Worm (Caenorhabditis elegans) whole organism, young adult: ENCODE data around the gene F35B12.10.

Source experiments
- B0019.2 ChIP-seq: fragments of 200-800 bp; sonication (Bioruptor generic); conservative IDR thresholded peaks from 2 replicates; pipeline ENCODE4 v1.3.6; 2022; ENCODE audit warnings: missing genetic modification reagents, missing genetic modification characterization, missing compliant biosample characterization
- F10E7.11 ChIP-seq: sonication (generic microtip); optimal IDR thresholded peaks from 2 replicates; lab custom pipeline; 2017; ENCODE audit warnings: mild to moderate bottlenecking, missing genetic modification characterization, moderate library complexity, missing compliant biosample characterization
- F22D6.2 ChIP-seq: sonication (generic microtip); optimal IDR thresholded peaks from 2 replicates; lab custom pipeline; 2016; ENCODE audit warnings: mild to moderate bottlenecking, missing genetic modification characterization, missing compliant biosample characterization
- F23B12.7 ChIP-seq: sonication (generic microtip); optimal IDR thresholded peaks from 2 replicates; lab custom pipeline; 2017; ENCODE audit warnings: missing genetic modification characterization, mild to moderate bottlenecking, missing compliant biosample characterization, antibody characterized with exemption, moderate library complexity; ENCODE audit not compliant: insufficient read depth
- F57A8.1 ChIP-seq: fragments of 200-800 bp; sonication (Bioruptor generic); optimal IDR thresholded peaks from 2 replicates; lab custom pipeline; 2018; ENCODE audit warnings: mild to moderate bottlenecking, missing genetic modification characterization, moderate library complexity, missing compliant biosample characterization
- K11D2.4 ChIP-seq: fragments of 200-800 bp; sonication (Bioruptor generic); IDR thresholded peaks from 2 replicates; pipeline ENCODE4 v1.3.6; 2022; ENCODE audit warnings: missing genetic modification reagents, missing genetic modification characterization, missing compliant biosample characterization
- Y53F4B.3 ChIP-seq: fragments of 200-800 bp; sonication (Bioruptor generic); IDR thresholded peaks from 2 replicates; pipeline ENCODE4 v1.3.6; 2022; ENCODE audit warnings: missing genetic modification reagents, missing genetic modification characterization, missing compliant biosample characterization
- Y53G8AR.9 ChIP-seq: fragments of 200-800 bp; sonication (Bioruptor generic); conservative IDR thresholded peaks from 2 replicates; pipeline ENCODE4 v1.3.6; 2022; ENCODE audit warnings: missing genetic modification reagents, missing genetic modification characterization, missing compliant biosample characterization
- Y67H2A.10 ChIP-seq: fragments of 200-800 bp; sonication (Bioruptor generic); conservative IDR thresholded peaks from 2 replicates; pipeline ENCODE4 v1.3.6; 2022; ENCODE audit warnings: missing genetic modification reagents, missing genetic modification characterization, missing compliant biosample characterization
- akir-1 ChIP-seq: fragments of 200-800 bp; sonication (Bioruptor generic); optimal IDR thresholded peaks from 2 replicates; lab custom pipeline; 2018; ENCODE audit warnings: mild to moderate bottlenecking, missing genetic modification characterization, moderate library complexity, missing compliant biosample characterization
- aptf-2 ChIP-seq: fragments of 200-800 bp; sonication (Bioruptor generic); conservative IDR thresholded peaks from 2 replicates; pipeline ENCODE4 v1.3.6; 2022; ENCODE audit warnings: missing genetic modification reagents, missing genetic modification characterization, missing compliant biosample characterization
- aptf-3 ChIP-seq: fragments of 200-800 bp; sonication (Bioruptor generic); IDR thresholded peaks from 2 replicates; pipeline ENCODE4 v1.3.6; 2022; ENCODE audit warnings: missing genetic modification characterization, missing compliant biosample characterization
- attf-5 ChIP-seq: fragments of 200-800 bp; sonication (Bioruptor generic); optimal IDR thresholded peaks from 2 replicates; lab custom pipeline; 2018; ENCODE audit warnings: mild to moderate bottlenecking, missing genetic modification characterization, missing compliant biosample characterization
- cebp-1 ChIP-seq, 2 experiments: fragments of 200-800 bp in 1 of 2; sonication (Bioruptor generic) in 1 of 2; sonication (generic microtip) in 1 of 2; IDR thresholded peaks in 1 of 2; optimal IDR thresholded peaks in 1 of 2; 2 replicates each; pipeline versions ENCODE4 v1.3.6 to Lab custom; 2017 to 2022; ENCODE audit warnings: missing compliant biosample characterization in 2 of 2, missing genetic modification characterization in 2 of 2, mild to moderate bottlenecking in 1 of 2, missing genetic modification reagents in 1 of 2, moderate library complexity in 1 of 2
- cebp-2 ChIP-seq: fragments of 200-800 bp; sonication (Bioruptor generic); IDR thresholded peaks from 2 replicates; pipeline ENCODE4 v1.3.6; 2022; ENCODE audit warnings: missing genetic modification characterization, missing compliant biosample characterization
- ceh-27 ChIP-seq: fragments of 200-800 bp; sonication (Bioruptor generic); optimal IDR thresholded peaks from 2 replicates; lab custom pipeline; 2018; ENCODE audit warnings: mild to moderate bottlenecking, missing genetic modification characterization, moderate library complexity, missing compliant biosample characterization
- ceh-40 ChIP-seq: fragments of 200-800 bp; sonication (Bioruptor generic); IDR thresholded peaks from 2 replicates; pipeline ENCODE4 v1.3.6; 2022; ENCODE audit warnings: missing genetic modification characterization, missing compliant biosample characterization
- ceh-79 ChIP-seq: sonication (generic microtip); optimal IDR thresholded peaks from 2 replicates; lab custom pipeline; 2017; ENCODE audit warnings: mild to moderate bottlenecking, missing genetic modification characterization, missing compliant biosample characterization
- ceh-91 ChIP-seq: fragments of 200-800 bp; sonication (Bioruptor generic); IDR thresholded peaks from 2 replicates; pipeline ENCODE4 v1.3.6; 2022; ENCODE audit warnings: missing genetic modification reagents, missing genetic modification characterization, missing compliant biosample characterization
- dox-1 ChIP-seq: fragments of 200-800 bp; sonication (Bioruptor generic); IDR thresholded peaks from 2 replicates; pipeline ENCODE4 v1.3.6; 2022; ENCODE audit warnings: missing genetic modification reagents, missing genetic modification characterization, missing compliant biosample characterization
- dpff-1 ChIP-seq: sonication (generic microtip); optimal IDR thresholded peaks from 2 replicates; lab custom pipeline; 2017; ENCODE audit warnings: mild to moderate bottlenecking, missing genetic modification characterization, missing compliant biosample characterization
- efl-1 ChIP-seq: fragments of 150-350 bp; optimal IDR thresholded peaks from 2 replicates; lab custom pipeline; 2014; ENCODE audit warnings: missing biosample characterization, missing genetic modification reagents, missing genetic modification characterization
- egl-44 ChIP-seq: fragments of 200-800 bp; sonication (Bioruptor generic); IDR thresholded peaks from 2 replicates; pipeline ENCODE4 v1.3.6; 2022; ENCODE audit warnings: missing genetic modification reagents, missing genetic modification characterization, missing compliant biosample characterization
- ekl-4 ChIP-seq: fragments of 200-800 bp; sonication (Bioruptor generic); IDR thresholded peaks from 2 replicates; pipeline ENCODE4 v1.3.6; 2022; ENCODE audit warnings: missing genetic modification reagents, missing genetic modification characterization, missing compliant biosample characterization
- ets-4 ChIP-seq: fragments of 200-800 bp; sonication (Bioruptor generic); optimal IDR thresholded peaks from 2 replicates; lab custom pipeline; 2018; ENCODE audit warnings: mild to moderate bottlenecking, missing genetic modification characterization, missing compliant biosample characterization
- gei-17 ChIP-seq: fragments of 200-800 bp; sonication (Bioruptor generic); optimal IDR thresholded peaks from 2 replicates; lab custom pipeline; 2018; ENCODE audit warnings: mild to moderate bottlenecking, missing genetic modification characterization, missing compliant biosample characterization
- hlh-12 ChIP-seq: sonication (generic microtip); optimal IDR thresholded peaks from 2 replicates; lab custom pipeline; 2016; ENCODE audit warnings: missing genetic modification characterization, missing compliant biosample characterization
- hrde-1 ChIP-seq: sonication (generic microtip); optimal IDR thresholded peaks from 2 replicates; lab custom pipeline; 2016; ENCODE audit warnings: missing genetic modification characterization, mild to moderate bottlenecking, missing compliant biosample characterization, moderate library complexity, missing genotype, missing genetic modification reagents, borderline replicate concordance
- hsf-1 ChIP-seq: fragments of 200-800 bp; sonication (Bioruptor generic); IDR thresholded peaks from 2 replicates; pipeline ENCODE4 v1.3.6; 2022; ENCODE audit warnings: missing genetic modification reagents, missing genetic modification characterization, missing compliant biosample characterization
- lag-1 ChIP-seq: fragments of 200-800 bp; sonication (Bioruptor generic); IDR thresholded peaks from 2 replicates; pipeline ENCODE4 v1.3.6; 2022; ENCODE audit warnings: missing genetic modification reagents, missing genetic modification characterization, missing compliant biosample characterization
- lin-35 ChIP-seq, 3 experiments: fragments of 150-350 bp in 2 of 3; sonication (generic microtip) in 1 of 3; optimal IDR thresholded peaks; 2 replicates each; lab custom pipeline; 2014 to 2018; ENCODE audit warnings: missing biosample characterization in 3 of 3, missing genetic modification characterization in 3 of 3, missing genetic modification reagents in 3 of 3
- lin-54 ChIP-seq: fragments of 200-800 bp; sonication (Bioruptor generic); optimal IDR thresholded peaks from 2 replicates; lab custom pipeline; 2018; ENCODE audit warnings: mild to moderate bottlenecking, missing genetic modification characterization, missing compliant biosample characterization
- lir-1 ChIP-seq: fragments of 200-800 bp; sonication (Bioruptor generic); conservative IDR thresholded peaks from 2 replicates; pipeline ENCODE4 v1.3.6; 2022; ENCODE audit warnings: missing genetic modification reagents, missing genetic modification characterization, missing compliant biosample characterization
- lsl-1 ChIP-seq: fragments of 200-800 bp; sonication (Bioruptor generic); optimal IDR thresholded peaks from 2 replicates; lab custom pipeline; 2018; ENCODE audit warnings: mild to moderate bottlenecking, missing genetic modification characterization, moderate library complexity, missing compliant biosample characterization
- madf-6 ChIP-seq: fragments of 200-800 bp; sonication (Bioruptor generic); IDR thresholded peaks from 2 replicates; pipeline ENCODE4 v1.3.6; 2022; ENCODE audit warnings: missing genetic modification reagents, missing genetic modification characterization, missing compliant biosample characterization
- mcd-1 ChIP-seq: fragments of 200-800 bp; sonication (Bioruptor generic); IDR thresholded peaks from 2 replicates; pipeline ENCODE4 v1.3.6; 2022; ENCODE audit warnings: missing genetic modification reagents, missing genetic modification characterization, missing compliant biosample characterization
- mes-4 ChIP-seq: sonication (generic microtip); optimal IDR thresholded peaks from 2 replicates; lab custom pipeline; 2016; ENCODE audit warnings: missing genotype, missing genetic modification characterization, missing compliant biosample characterization
- mxl-1 ChIP-seq: sonication (generic microtip); optimal IDR thresholded peaks from 2 replicates; lab custom pipeline; 2016; ENCODE audit warnings: missing genetic modification characterization, missing compliant biosample characterization
- nfya-1 ChIP-seq: sonication (generic microtip); optimal IDR thresholded peaks from 2 replicates; lab custom pipeline; 2017; ENCODE audit warnings: antibody characterized with exemption, missing compliant biosample characterization, missing genetic modification characterization, borderline replicate concordance; ENCODE audit not compliant: insufficient read depth
- sea-2 ChIP-seq: fragments of 200-800 bp; sonication (Bioruptor generic); IDR thresholded peaks from 2 replicates; pipeline ENCODE4 v1.3.6; 2022; ENCODE audit warnings: missing genetic modification characterization, missing compliant biosample characterization
- snpc-3.4 ChIP-seq: sonication (generic microtip); optimal IDR thresholded peaks from 2 replicates; lab custom pipeline; 2017; ENCODE audit warnings: missing genetic modification characterization, mild to moderate bottlenecking, missing compliant biosample characterization, antibody characterized with exemption, moderate library complexity, missing genotype, missing genetic modification reagents
- snpc-4 ChIP-seq, 5 experiments: fragments of 150-350 bp in 1 of 5; sonication (generic microtip) in 4 of 5; optimal IDR thresholded peaks; 2 replicates each; lab custom pipeline; 2014 to 2018; ENCODE audit warnings: missing genetic modification characterization in 5 of 5, missing biosample characterization in 3 of 5, antibody characterized with exemption in 2 of 5, mild to moderate bottlenecking in 2 of 5, missing compliant biosample characterization in 2 of 5, missing genotype in 2 of 5, moderate library complexity in 2 of 5, missing genetic modification reagents in 1 of 5
- sptf-2 ChIP-seq: fragments of 200-800 bp; sonication (Bioruptor generic); optimal IDR thresholded peaks from 2 replicates; lab custom pipeline; 2018; ENCODE audit warnings: mild to moderate bottlenecking, missing genetic modification characterization, missing compliant biosample characterization
- tbp1 ChIP-seq: fragments of 200-800 bp; sonication (Bioruptor generic); optimal IDR thresholded peaks from 2 replicates; lab custom pipeline; 2018; ENCODE audit warnings: mild to moderate bottlenecking, missing genetic modification characterization, missing compliant biosample characterization
- unc-62 ChIP-seq: fragments of 150-350 bp; optimal IDR thresholded peaks from 2 replicates; lab custom pipeline; 2014; ENCODE audit warnings: missing biosample characterization, missing genetic modification reagents, missing genetic modification characterization
- zim-3 ChIP-seq: sonication (generic microtip); optimal IDR thresholded peaks from 2 replicates; lab custom pipeline; 2017; ENCODE audit warnings: mild to moderate bottlenecking, missing genetic modification characterization, moderate library complexity, missing compliant biosample characterization
- ztf-18 ChIP-seq: sonication (generic microtip); optimal IDR thresholded peaks from 2 replicates; lab custom pipeline; 2016; ENCODE audit warnings: missing genotype, mild to moderate bottlenecking, missing genetic modification characterization, missing compliant biosample characterization
- ztf-3 ChIP-seq: fragments of 200-800 bp; sonication (Bioruptor generic); optimal IDR thresholded peaks from 2 replicates; lab custom pipeline; 2018; ENCODE audit warnings: mild to moderate bottlenecking, missing genetic modification characterization, missing compliant biosample characterization

Gene F35B12.10

DNA sequence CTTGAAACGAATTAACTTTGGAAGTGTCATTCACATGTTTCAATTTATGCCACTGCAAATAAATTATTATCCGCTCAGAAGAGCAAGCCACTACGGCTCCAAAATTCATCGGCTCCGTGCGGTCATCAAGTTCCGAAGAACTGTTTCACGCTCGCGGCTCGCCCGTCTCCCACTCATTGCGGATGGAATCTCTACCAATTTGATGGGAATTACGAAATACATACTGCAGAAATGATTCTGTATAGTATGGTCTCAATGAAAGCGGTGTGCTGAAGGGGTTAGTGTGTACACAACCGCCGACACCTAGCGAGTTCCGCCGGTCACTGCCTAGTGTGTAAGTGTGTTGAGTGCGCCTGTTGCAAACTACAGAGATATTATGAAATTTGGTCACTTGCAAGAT, 44.0 kb downstream of the F35B12.10 start (continued):
- no peak for TF ChIP-seq ceh-91 (GFP tag; lab: Robert Waterston, UW)
- TF ChIP-seq B0019.2 (GFP tag; lab: Robert Waterston, UW), result no peak
- TF ChIP-seq hlh-12 (tag; lab: Kevin White, UChicago), result no peak
- no peak for TF ChIP-seq K11D2.4 (GFP tag; lab: Robert Waterston, UW)
- TF ChIP-seq F23B12.7, result no peak
- TF ChIP-seq ceh-27 (GFP tag; lab: Kevin White, UChicago), result no peak
- no peak for TF ChIP-seq sea-2 (GFP tag; lab: Robert Waterston, UW)
- TF ChIP-seq snpc-3.4, result peak; percentile 84
- TF ChIP-seq ekl-4 (GFP tag; lab: Robert Waterston, UW), result peak; percentile 53; the same call in 1 of the 2 replicates
- no peak for TF ChIP-seq ets-4 (GFP tag; lab: Kevin White, UChicago)
- TF ChIP-seq mxl-1 (tag; lab: Kevin White, UChicago), result no peak
- no peak; the same call in 1 of the 2 replicates for TF ChIP-seq mcd-1
- no peak for TF ChIP-seq mes-4 (tag; lab: Kevin White, UChicago)
- TF ChIP-seq dpff-1 (tag; lab: Kevin White, UChicago), result no peak
- peak; percentile 55 for TF ChIP-seq lsl-1 (GFP tag; lab: Kevin White, UChicago)
- no peak for TF ChIP-seq hrde-1 (tag; lab: Kevin White, UChicago)
- TF ChIP-seq zim-3 (tag; lab: Kevin White, UChicago), result no peak
- TF ChIP-seq nfya-1 (tag; lab: Kevin White, UChicago), result no peak
- TF ChIP-seq Y53G8AR.9 (GFP tag; lab: Robert Waterston, UW), result no peak
- TF ChIP-seq ztf-18 (tag; lab: Kevin White, UChicago), result peak; percentile 17
- TF ChIP-seq Y53F4B.3 (GFP tag; lab: Robert Waterston, UW), result no peak
- TF ChIP-seq sptf-2 (GFP tag; lab: Kevin White, UChicago), result no peak
- no peak for TF ChIP-seq Y67H2A.10
- TF ChIP-seq tbp1 (GFP tag; lab: Kevin White, UChicago), result peak; percentile 71
- no peak for TF ChIP-seq attf-5
- no peak for TF ChIP-seq F57A8.1
- TF ChIP-seq hsf-1, result no peak
- no peak for TF ChIP-seq F22D6.2 (tag; lab: Kevin White, UChicago)
- TF ChIP-seq cebp-2, result no peak
- TF ChIP-seq lin-35 (GFP tag; optimal IDR thresholded peaks at IDR 0.05; lab: Kevin White, UChicago), result no peak
- peak; percentile 70; the same call in 1 of the 2 replicates for TF ChIP-seq madf-6 (GFP tag; lab: Robert Waterston, UW)
- no peak for TF ChIP-seq egl-44
- no peak for TF ChIP-seq ceh-79 (tag; lab: Kevin White, UChicago)
- TF ChIP-seq ztf-3 (GFP tag; lab: Kevin White, UChicago), result no peak
- no peak for TF ChIP-seq cebp-1 (GFP tag; IDR thresholded peaks at IDR 0.05; lab: Robert Waterston, UW)
- TF ChIP-seq cebp-1 (tag; optimal IDR thresholded peaks at IDR 0.05; lab: Kevin White, UChicago), result no peak
- no peak for TF ChIP-seq lir-1 (GFP tag; lab: Robert Waterston, UW)
- no peak for TF ChIP-seq aptf-3 (GFP tag; lab: Robert Waterston, UW)
- peak; percentile 91 for TF ChIP-seq snpc-4 (GFP tag; optimal IDR thresholded peaks at IDR 0.05; lab: Kevin White, UChicago)
- TF ChIP-seq snpc-4 (tag; optimal IDR thresholded peaks at IDR 0.05; lab: Kevin White, UChicago), result peak; percentile 90 to 97 (median 93)
- TF ChIP-seq lin-54 (GFP tag; lab: Kevin White, UChicago), result no peak
- TF ChIP-seq akir-1 (GFP tag; lab: Kevin White, UChicago), result no peak
- no peak for TF ChIP-seq unc-62 (GFP tag; lab: Kevin White, UChicago)
- TF ChIP-seq F10E7.11 (tag; lab: Kevin White, UChicago), result no peak
- TF ChIP-seq lag-1 (GFP tag; lab: Robert Waterston, UW), result no peak
- TF ChIP-seq ceh-40, result no peak
- TF ChIP-seq efl-1 (GFP tag; lab: Kevin White, UChicago), result no peak
- TF ChIP-seq gei-17 (GFP tag; lab: Kevin White, UChicago), result no peak
- no peak for TF ChIP-seq aptf-2 (GFP tag; lab: Robert Waterston, UW)
- TF ChIP-seq dox-1 (GFP tag; lab: Robert Waterston, UW), result no peak
